Fruit fly (Drosophila melanogaster) whole organism, embryonic: ENCODE data around the gene Rpn2.

ENCODE experiments used
- Asciz ChIP-seq: fragments of 200-800 bp; sonication (Bioruptor generic); optimal IDR thresholded peaks from 2 replicates; lab custom pipeline; 2017; ENCODE audit warnings: missing biosample characterization, mild to moderate bottlenecking, missing genetic modification characterization, missing genetic modification reagents
- Atf3 ChIP-seq: fragments of 200-800 bp; sonication (Bioruptor generic); optimal IDR thresholded peaks from 3 replicates; lab custom pipeline; 2016; ENCODE audit warnings: missing biosample characterization, missing genetic modification characterization
- Bdp1 ChIP-seq: fragments of 200-800 bp; sonication (Bioruptor generic); optimal IDR thresholded peaks from 3 replicates; lab custom pipeline; 2016; ENCODE audit warnings: missing biosample characterization, missing genetic modification characterization
- BtbVII ChIP-seq: fragments of 200-800 bp; sonication (Bioruptor generic); optimal IDR thresholded peaks from 3 replicates; lab custom pipeline; 2017; ENCODE audit warnings: missing biosample characterization, mild to moderate bottlenecking, missing genetic modification characterization
- Bteb2 ChIP-seq: fragments of 200-800 bp; sonication (Bioruptor generic); optimal IDR thresholded peaks from 2 replicates; lab custom pipeline; 2016; ENCODE audit warnings: missing biosample characterization, missing genetic modification characterization
- CG10209 ChIP-seq: fragments of 200-800 bp; sonication (Bioruptor generic); optimal IDR thresholded peaks from 3 replicates; lab custom pipeline; 2017; ENCODE audit warnings: missing biosample characterization, mild to moderate bottlenecking, missing genetic modification characterization, missing genetic modification reagents
- CG11398 ChIP-seq: fragments of 200-800 bp; sonication (Bioruptor generic); optimal IDR thresholded peaks from 2 replicates; lab custom pipeline; 2016; ENCODE audit warnings: missing biosample characterization, missing genetic modification characterization
- CG13624 ChIP-seq: fragments of 200-800 bp; sonication (Bioruptor generic); optimal IDR thresholded peaks from 2 replicates; lab custom pipeline; 2016; ENCODE audit warnings: missing biosample characterization, missing genetic modification characterization
- CG1529 ChIP-seq: fragments of 200-800 bp; sonication (Bioruptor generic); optimal IDR thresholded peaks from 3 replicates; lab custom pipeline; 2018; ENCODE audit warnings: missing biosample characterization, missing genetic modification characterization
- CG16779 ChIP-seq: fragments of 200-800 bp; sonication (Bioruptor generic); IDR thresholded peaks from 2 replicates; pipeline ENCODE4 v1.3.6; 2022; ENCODE audit warnings: missing biosample characterization, missing genetic modification characterization
- CG1792 ChIP-seq: fragments of 200-800 bp; sonication (Bioruptor generic); optimal IDR thresholded peaks from 2 replicates; lab custom pipeline; 2016; ENCODE audit warnings: missing biosample characterization, missing genetic modification characterization
- CG18619 ChIP-seq: fragments of 200-800 bp; sonication (Bioruptor generic); optimal IDR thresholded peaks from 3 replicates; lab custom pipeline; 2017; ENCODE audit warnings: missing biosample characterization, mild to moderate bottlenecking, missing genetic modification characterization
- CG31224 ChIP-seq: fragments of 200-800 bp; sonication (Bioruptor generic); IDR thresholded peaks from 2 replicates; pipeline ENCODE4 v1.3.6; 2022; ENCODE audit warnings: missing biosample characterization, missing genetic modification characterization
- CG31388 ChIP-seq: fragments of 200-800 bp; sonication (Bioruptor generic); optimal IDR thresholded peaks from 2 replicates; lab custom pipeline; 2016; ENCODE audit warnings: missing biosample characterization, missing genetic modification characterization
- CG3995 ChIP-seq: fragments of 200-800 bp; sonication (Bioruptor generic); optimal IDR thresholded peaks from 3 replicates; lab custom pipeline; 2016; ENCODE audit warnings: missing biosample characterization, missing genetic modification characterization
- CG42726 ChIP-seq: fragments of 200-800 bp; sonication (Bioruptor generic); IDR thresholded peaks from 2 replicates; pipeline ENCODE4 v1.3.6; 2022; ENCODE audit warnings: missing biosample characterization, missing genetic modification characterization; ENCODE audit not compliant: partially characterized antibody
- CG43689 ChIP-seq: fragments of 200-800 bp; sonication (Bioruptor generic); IDR thresholded peaks from 2 replicates; pipeline ENCODE4 v1.3.6; 2022; ENCODE audit warnings: missing biosample characterization, missing genetic modification characterization
- CG4424 ChIP-seq: fragments of 200-800 bp; sonication (Bioruptor generic); optimal IDR thresholded peaks from 3 replicates; lab custom pipeline; 2016; ENCODE audit warnings: missing biosample characterization, missing genetic modification characterization
- CG6272 ChIP-seq: fragments of 200-800 bp; sonication (Bioruptor generic); IDR thresholded peaks from 2 replicates; pipeline ENCODE4 v1.3.6; 2022; ENCODE audit warnings: missing biosample characterization, missing genetic modification characterization
- CG6683 ChIP-seq: fragments of 200-800 bp; sonication (Bioruptor generic); optimal IDR thresholded peaks from 2 replicates; lab custom pipeline; 2017; ENCODE audit warnings: missing biosample characterization, mild to moderate bottlenecking, missing genetic modification characterization, missing genetic modification reagents
- CG9797 ChIP-seq: fragments of 200-800 bp; sonication (Bioruptor generic); optimal IDR thresholded peaks from 3 replicates; lab custom pipeline; 2018; ENCODE audit warnings: missing biosample characterization, mild to moderate bottlenecking, missing genetic modification characterization
- Hey ChIP-seq: fragments of 200-800 bp; sonication (Bioruptor generic); optimal IDR thresholded peaks from 3 replicates; lab custom pipeline; 2018; ENCODE audit warnings: missing biosample characterization, mild to moderate bottlenecking, missing genetic modification characterization
- Hr51 ChIP-seq, 2 experiments: fragments of 200-800 bp; sonication (Bioruptor generic); optimal IDR thresholded peaks; 2 replicates in 1 of 2; 3 replicates in 1 of 2; lab custom pipeline; 2016 to 2018; ENCODE audit warnings: missing biosample characterization in 2 of 2, missing genetic modification characterization in 2 of 2, mild to moderate bottlenecking in 1 of 2, moderate library complexity in 1 of 2
- Myb ChIP-seq: fragments of 200-800 bp; sonication (Bioruptor generic); optimal IDR thresholded peaks from 2 replicates; lab custom pipeline; 2016; ENCODE audit warnings: missing biosample characterization, missing genetic modification characterization
- NC2α ChIP-seq: fragments of 200-800 bp; sonication (Bioruptor generic); optimal IDR thresholded peaks from 2 replicates; lab custom pipeline; 2016; ENCODE audit warnings: missing biosample characterization, missing genetic modification characterization
- Opbp ChIP-seq: fragments of 200-800 bp; sonication (Bioruptor generic); IDR thresholded peaks from 3 replicates; pipeline ENCODE4 v1.3.6; 2022; ENCODE audit warnings: missing biosample characterization, missing genetic modification characterization; ENCODE audit not compliant: partially characterized antibody
- Optix ChIP-seq: fragments of 200-800 bp; sonication (Bioruptor generic); IDR thresholded peaks from 3 replicates; pipeline ENCODE4 v1.3.6; 2022; ENCODE audit warnings: missing biosample characterization, missing genetic modification characterization
- Sox100B ChIP-seq: fragments of 200-800 bp; sonication (Bioruptor generic); optimal IDR thresholded peaks from 3 replicates; lab custom pipeline; 2018; ENCODE audit warnings: missing biosample characterization, mild to moderate bottlenecking, missing genetic modification characterization
- Ssrp ChIP-seq: fragments of 200-800 bp; sonication (Bioruptor generic); optimal IDR thresholded peaks from 2 replicates; lab custom pipeline; 2018; ENCODE audit warnings: missing biosample characterization, mild to moderate bottlenecking, missing genetic modification characterization, moderate library complexity
- Stat92E ChIP-seq, 3 experiments: fragments of >200 bp in 2 of 3; fragments of 200-800 bp in 1 of 3; sonication (Bioruptor generic) in 1 of 3; optimal IDR thresholded peaks; 2 replicates each; lab custom pipeline; 2017 to 2019; ENCODE audit warnings: missing biosample characterization in 3 of 3, missing genetic modification characterization in 3 of 3, mild to moderate bottlenecking in 1 of 3, moderate library complexity in 1 of 3
- Xrp1 ChIP-seq: fragments of 200-800 bp; sonication (Bioruptor generic); IDR thresholded peaks from 2 replicates; pipeline ENCODE4 v1.3.6; 2022; ENCODE audit warnings: missing biosample characterization, missing genetic modification characterization
- YL-1 ChIP-seq: fragments of 200-800 bp; sonication (Bioruptor generic); optimal IDR thresholded peaks from 3 replicates; lab custom pipeline; 2017; ENCODE audit warnings: missing biosample characterization, mild to moderate bottlenecking, missing genetic modification characterization
- ap ChIP-seq: fragments of 200-800 bp; sonication (Bioruptor generic); IDR thresholded peaks from 2 replicates; pipeline ENCODE4 v1.3.6; 2022; ENCODE audit warnings: missing biosample characterization, missing genetic modification characterization
- az2 ChIP-seq: fragments of 200-800 bp; sonication (Bioruptor generic); optimal IDR thresholded peaks from 3 replicates; lab custom pipeline; 2016; ENCODE audit warnings: missing biosample characterization, missing genetic modification characterization
- chif ChIP-seq, 2 experiments: fragments of 200-800 bp; sonication (Bioruptor generic); optimal IDR thresholded peaks; 3 replicates each; lab custom pipeline; 2016; ENCODE audit warnings: missing biosample characterization in 2 of 2, missing genetic modification characterization in 2 of 2
- danr ChIP-seq: fragments of 200-800 bp; sonication (Bioruptor generic); IDR thresholded peaks from 2 replicates; pipeline ENCODE4 v1.3.6; 2022; ENCODE audit warnings: missing biosample characterization, missing genetic modification characterization
- dati ChIP-seq: fragments of 200-800 bp; sonication (Bioruptor generic); IDR thresholded peaks from 2 replicates; pipeline ENCODE4 v1.3.6; 2022; ENCODE audit warnings: missing biosample characterization, missing genetic modification characterization
- dysf ChIP-seq: fragments of 200-800 bp; sonication (Bioruptor generic); IDR thresholded peaks from 3 replicates; pipeline ENCODE4 v1.3.6; 2022; ENCODE audit warnings: missing biosample characterization, missing genetic modification characterization
- ewg ChIP-seq: fragments of 200-800 bp; sonication (Bioruptor generic); optimal IDR thresholded peaks from 3 replicates; lab custom pipeline; 2017; ENCODE audit warnings: mild to moderate bottlenecking, missing biosample characterization, missing genetic modification reagents, missing genetic modification characterization
- exex ChIP-seq: fragments of 200-800 bp; sonication (Bioruptor generic); optimal IDR thresholded peaks from 4 replicates; lab custom pipeline; 2018; ENCODE audit warnings: missing biosample characterization, mild to moderate bottlenecking, missing genetic modification characterization, moderate library complexity
- gsb-n ChIP-seq: fragments of 200-800 bp; sonication (Bioruptor generic); optimal IDR thresholded peaks from 3 replicates; lab custom pipeline; 2018; ENCODE audit warnings: missing biosample characterization, mild to moderate bottlenecking, missing genetic modification characterization
- ind ChIP-seq: fragments of 200-800 bp; sonication (Bioruptor generic); optimal IDR thresholded peaks from 3 replicates; lab custom pipeline; 2016; ENCODE audit warnings: missing biosample characterization, missing genetic modification characterization
- ken ChIP-seq: fragments of 200-800 bp; sonication (Bioruptor generic); IDR thresholded peaks from 3 replicates; pipeline ENCODE4 v1.3.6; 2022; ENCODE audit warnings: missing biosample characterization, missing genetic modification characterization
- luna ChIP-seq: fragments of 200-800 bp; sonication (Bioruptor generic); optimal IDR thresholded peaks from 2 replicates; lab custom pipeline; 2016; ENCODE audit warnings: missing biosample characterization, missing genetic modification characterization
- odd ChIP-seq: fragments of 200-800 bp; sonication (Bioruptor generic); optimal IDR thresholded peaks from 2 replicates; lab custom pipeline; 2017; ENCODE audit warnings: missing biosample characterization, mild to moderate bottlenecking, missing genetic modification characterization
- onecut ChIP-seq: fragments of 200-800 bp; sonication (Bioruptor generic); IDR thresholded peaks from 2 replicates; pipeline ENCODE4 v1.3.6; 2022; ENCODE audit warnings: missing biosample characterization, missing genetic modification characterization
- p53 ChIP-seq: fragments of 200-800 bp; sonication (Bioruptor generic); optimal IDR thresholded peaks from 2 replicates; lab custom pipeline; 2016; ENCODE audit warnings: missing biosample characterization, missing genetic modification characterization
- pum ChIP-seq: fragments of 200-800 bp; sonication (Bioruptor generic); optimal IDR thresholded peaks from 2 replicates; lab custom pipeline; 2016; ENCODE audit warnings: missing biosample characterization, missing genetic modification characterization
- salm ChIP-seq: fragments of 200-800 bp; sonication (Bioruptor generic); optimal IDR thresholded peaks from 2 replicates; lab custom pipeline; 2018; ENCODE audit warnings: missing biosample characterization, mild to moderate bottlenecking, missing genetic modification characterization
- sqz ChIP-seq: fragments of 200-800 bp; sonication (Bioruptor generic); optimal IDR thresholded peaks from 3 replicates; lab custom pipeline; 2018; ENCODE audit warnings: missing biosample characterization, mild to moderate bottlenecking, missing genetic modification characterization
- tup ChIP-seq: fragments of 200-800 bp; sonication (Bioruptor generic); optimal IDR thresholded peaks from 2 replicates; lab custom pipeline; 2016; ENCODE audit warnings: missing biosample characterization, mild to moderate bottlenecking, missing genetic modification characterization, moderate library complexity

Gene Rpn2

DNA sequence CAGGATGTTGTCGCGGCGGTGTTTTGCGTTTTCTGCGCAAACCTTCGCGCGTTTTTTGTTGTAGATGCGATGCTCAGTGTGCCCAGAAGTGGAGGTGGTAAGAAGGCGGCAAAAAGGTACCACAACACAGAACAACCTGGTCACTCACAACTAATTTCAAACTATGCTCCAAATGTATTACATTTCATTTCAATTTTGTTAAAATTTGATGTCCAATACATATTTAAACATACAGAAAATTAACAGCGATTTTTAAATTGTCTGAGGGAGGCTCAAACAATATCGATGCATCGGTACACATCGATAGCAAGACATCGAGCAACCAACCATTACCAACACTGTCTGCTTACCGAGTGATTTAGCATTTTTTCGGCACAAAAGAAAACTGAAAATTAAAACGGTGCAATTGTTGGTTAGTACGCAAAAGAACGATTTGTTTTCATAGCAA, at the start of gene Rpn2, which contains the start of gene Slbp:
Gene Rpn2 (plus strand): TSS at position 328 of the 448 bp plus-strand sequence.
Gene Slbp (minus strand): TSS at position 70 of the 448 bp plus-strand sequence.
- TF ChIP-seq CG6683 = peak; percentile 37
- no peak for TF ChIP-seq dati
- no peak for TF ChIP-seq luna
- no peak for TF ChIP-seq danr (GFP tag; lab: Robert Waterston, UW)
- TF ChIP-seq dysf = 0 out of 3 replicates have a peak, but pooled peaks have one; percentile 13
- no peak for TF ChIP-seq Optix (GFP tag; lab: Robert Waterston, UW)
- TF ChIP-seq Xrp1 = no peak
- no peak for TF ChIP-seq Sox100B (GFP tag; lab: Kevin White, UChicago)
- TF ChIP-seq CG42726 = peak; percentile 87
- no peak for TF ChIP-seq CG4424 (GFP tag; lab: Kevin White, UChicago)
- no peak for TF ChIP-seq salm (tag; lab: Kevin White, UChicago)
- TF ChIP-seq Asciz = no peak
- TF ChIP-seq CG6272 (GFP tag; lab: Robert Waterston, UW) = no peak
- no peak for TF ChIP-seq CG31388 (GFP tag; lab: Kevin White, UChicago)
- no peak for TF ChIP-seq CG18619 (GFP tag; lab: Kevin White, UChicago)
- peak in 1 of 3 experiments; percentile 21 for TF ChIP-seq Stat92E (GFP tag; optimal IDR thresholded peaks at IDR 0.05; lab: Kevin White, UChicago)
- peak; percentile 30 for TF ChIP-seq exex (tag; lab: Kevin White, UChicago)
- TF ChIP-seq CG11398 (GFP tag; lab: Kevin White, UChicago) = no peak
- no peak for TF ChIP-seq Ssrp (tag; lab: Kevin White, UChicago)
- peak; percentile 20 to 36 for TF ChIP-seq chif (GFP tag; optimal IDR thresholded peaks at IDR 0.05; lab: Kevin White, UChicago)
- TF ChIP-seq gsb-n = no peak
- TF ChIP-seq CG1529 (GFP tag; lab: Kevin White, UChicago) = no peak
- TF ChIP-seq Atf3 (GFP tag; lab: Kevin White, UChicago) = no peak
- TF ChIP-seq Bdp1 (GFP tag; lab: Kevin White, UChicago) = peak; percentile 15
- TF ChIP-seq onecut (GFP tag; lab: Robert Waterston, UW) = 0 out of 2 replicates have a peak, but pooled peaks have one; percentile 21
- TF ChIP-seq CG9797 (GFP tag; lab: Kevin White, UChicago) = peak; percentile 97
- TF ChIP-seq pum (GFP tag; lab: Kevin White, UChicago) = peak; percentile 27
- peak; percentile 15 for TF ChIP-seq Bteb2
- TF ChIP-seq CG10209 (GFP tag; lab: Kevin White, UChicago) = peak; percentile 1
- TF ChIP-seq ewg (GFP tag; lab: Kevin White, UChicago) = peak; percentile 74
- peak; percentile 41 for TF ChIP-seq CG3995 (GFP tag; lab: Kevin White, UChicago)
- peak; percentile 19 for TF ChIP-seq ind (GFP tag; lab: Kevin White, UChicago)
- TF ChIP-seq tup (GFP tag; lab: Kevin White, UChicago) = no peak
- TF ChIP-seq YL-1 (GFP tag; lab: Kevin White, UChicago) = peak; percentile 88
- peak; percentile 82 for TF ChIP-seq Myb
- no peak for TF ChIP-seq CG31224 (GFP tag; lab: Robert Waterston, UW)
- TF ChIP-seq Opbp (GFP tag; lab: Robert Waterston, UW) = peak; percentile 88
- peak; percentile 49 for TF ChIP-seq p53 (GFP tag; lab: Kevin White, UChicago)
- TF ChIP-seq az2 = peak; percentile 5
- peak; percentile 62 for TF ChIP-seq CG13624
- no peak for TF ChIP-seq CG43689 (GFP tag; lab: Robert Waterston, UW)
- no peak for TF ChIP-seq sqz (GFP tag; lab: Kevin White, UChicago)
- TF ChIP-seq CG16779 (GFP tag; lab: Robert Waterston, UW) = no peak
- no peak for TF ChIP-seq ken (GFP tag; lab: Robert Waterston, UW)
- TF ChIP-seq ap (GFP tag; lab: Robert Waterston, UW) = no peak
- no peak for TF ChIP-seq odd (GFP tag; lab: Kevin White, UChicago)
- peak; percentile 6 to 37 for TF ChIP-seq Hr51 (GFP tag; optimal IDR thresholded peaks at IDR 0.05; lab: Kevin White, UChicago)
- no peak for TF ChIP-seq BtbVII (GFP tag; lab: Kevin White, UChicago)
- no peak for TF ChIP-seq CG1792 (GFP tag; lab: Kevin White, UChicago)
- TF ChIP-seq Hey (tag; lab: Kevin White, UChicago) = no peak
- TF ChIP-seq NC2α (GFP tag; lab: Kevin White, UChicago) = no peak
